Worm (Caenorhabditis elegans) whole organism, early embryonic: Measurements from ENCODE around the gene clec-2.

Source experiments
- F13C5.2 ChIP-seq: sonication (generic microtip); optimal IDR thresholded peaks from 2 replicates; lab custom pipeline; 2017; ENCODE audit warnings: mild to moderate bottlenecking, missing genetic modification characterization, inconsistent platforms, missing compliant biosample characterization
- ama-1 ChIP-seq: fragments of 150-350 bp; optimal IDR thresholded peaks from 2 replicates; lab custom pipeline; 2014
- ceh-36 ChIP-seq: sonication (generic microtip); optimal IDR thresholded peaks from 2 replicates; lab custom pipeline; 2016; ENCODE audit warnings: missing genetic modification characterization, inconsistent platforms, missing compliant biosample characterization
- hmbx-1 ChIP-seq: sonication (generic microtip); optimal IDR thresholded peaks from 2 replicates; lab custom pipeline; 2016; ENCODE audit warnings: mild to moderate bottlenecking, missing genetic modification characterization, missing compliant biosample characterization
- hmg-4 ChIP-seq: fragments of 200-800 bp; sonication (Bioruptor generic); optimal IDR thresholded peaks from 2 replicates; lab custom pipeline; 2018; ENCODE audit warnings: mild to moderate bottlenecking, missing genetic modification characterization, missing compliant biosample characterization
- tra-4 ChIP-seq: sonication (generic microtip); optimal IDR thresholded peaks from 2 replicates; lab custom pipeline; 2017; ENCODE audit warnings: missing genetic modification characterization, missing compliant biosample characterization

DNA sequence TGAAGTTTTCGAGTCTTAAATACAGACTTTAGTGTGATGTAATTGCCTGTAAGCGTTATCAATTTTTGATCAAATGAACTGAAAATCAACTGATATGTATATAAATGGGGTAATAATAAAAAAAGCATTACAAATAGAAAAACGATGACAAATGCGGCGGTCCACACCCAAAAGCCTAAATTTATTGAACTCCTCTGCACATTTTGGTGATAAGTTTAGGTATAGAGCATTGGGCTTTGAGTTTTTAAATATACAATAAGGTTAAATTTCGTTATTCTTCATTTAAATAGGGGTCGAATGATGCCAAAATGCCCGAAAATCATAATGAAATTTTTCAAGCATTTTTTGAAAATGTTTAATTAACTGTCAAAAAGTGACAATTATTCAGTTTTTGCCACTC, 3.4 kb downstream of the clec-2 start, which contains the start of gene clec-3:
- TF ChIP-seq F13C5.2 (tag; lab: Kevin White, UChicago): no peak
- no peak for TF ChIP-seq ama-1 (lab: Kevin White, UChicago)
- no peak for TF ChIP-seq hmg-4 (GFP tag; lab: Kevin White, UChicago)
- no peak for TF ChIP-seq tra-4
- no peak for TF ChIP-seq ceh-36 (tag; lab: Kevin White, UChicago)
- TF ChIP-seq hmbx-1 (tag; lab: Kevin White, UChicago): no peak
